Worm (Caenorhabditis elegans) whole organism, young adult: ENCODE measurements around the gene mrps-7.

Experiments
- B0035.1 ChIP-seq: sonication (generic microtip); optimal IDR thresholded peaks from 2 replicates; lab custom pipeline; 2016; ENCODE audit warnings: missing genetic modification characterization, mild to moderate bottlenecking, missing compliant biosample characterization, missing genotype, missing genetic modification reagents
- F10E7.11 ChIP-seq: sonication (generic microtip); optimal IDR thresholded peaks from 2 replicates; lab custom pipeline; 2017; ENCODE audit warnings: mild to moderate bottlenecking, missing genetic modification characterization, moderate library complexity, missing compliant biosample characterization
- F33H1.4 ChIP-seq: fragments of 200-800 bp; sonication (Bioruptor generic); IDR thresholded peaks from 2 replicates; pipeline ENCODE4 v1.3.6; 2022; ENCODE audit warnings: missing genetic modification reagents, missing genetic modification characterization, missing compliant biosample characterization
- akir-1 ChIP-seq: fragments of 200-800 bp; sonication (Bioruptor generic); optimal IDR thresholded peaks from 2 replicates; lab custom pipeline; 2018; ENCODE audit warnings: mild to moderate bottlenecking, missing genetic modification characterization, moderate library complexity, missing compliant biosample characterization
- ama-1 ChIP-seq, 3 experiments: fragments of 150-350 bp in 1 of 3; sonication (generic microtip) in 2 of 3; optimal IDR thresholded peaks; 2 replicates each; lab custom pipeline; 2014 to 2018; ENCODE audit warnings: missing biosample characterization in 2 of 3, missing genetic modification characterization in 2 of 3, missing genetic modification reagents in 2 of 3
- aptf-2 ChIP-seq: fragments of 200-800 bp; sonication (Bioruptor generic); conservative IDR thresholded peaks from 2 replicates; pipeline ENCODE4 v1.3.6; 2022; ENCODE audit warnings: missing genetic modification reagents, missing genetic modification characterization, missing compliant biosample characterization
- athp-1 ChIP-seq: sonication (generic microtip); optimal IDR thresholded peaks from 2 replicates; lab custom pipeline; 2017; ENCODE audit warnings: mild to moderate bottlenecking, missing genetic modification characterization, missing compliant biosample characterization
- attf-5 ChIP-seq: fragments of 200-800 bp; sonication (Bioruptor generic); optimal IDR thresholded peaks from 2 replicates; lab custom pipeline; 2018; ENCODE audit warnings: mild to moderate bottlenecking, missing genetic modification characterization, missing compliant biosample characterization
- attf-6 ChIP-seq: fragments of 200-800 bp; sonication (Bioruptor generic); IDR thresholded peaks from 2 replicates; pipeline ENCODE4 v1.3.6; 2022; ENCODE audit warnings: missing genetic modification reagents, missing genetic modification characterization, missing compliant biosample characterization
- ccch-3 ChIP-seq: fragments of 200-800 bp; sonication (Bioruptor generic); optimal IDR thresholded peaks from 2 replicates; lab custom pipeline; 2018; ENCODE audit warnings: mild to moderate bottlenecking, missing genetic modification characterization, missing compliant biosample characterization
- cebp-1 ChIP-seq, 2 experiments: fragments of 200-800 bp in 1 of 2; sonication (Bioruptor generic) in 1 of 2; sonication (generic microtip) in 1 of 2; IDR thresholded peaks in 1 of 2; optimal IDR thresholded peaks in 1 of 2; 2 replicates each; pipeline versions ENCODE4 v1.3.6 to Lab custom; 2017 to 2022; ENCODE audit warnings: missing compliant biosample characterization in 2 of 2, missing genetic modification characterization in 2 of 2, mild to moderate bottlenecking in 1 of 2, missing genetic modification reagents in 1 of 2, moderate library complexity in 1 of 2
- ceh-40 ChIP-seq: fragments of 200-800 bp; sonication (Bioruptor generic); IDR thresholded peaks from 2 replicates; pipeline ENCODE4 v1.3.6; 2022; ENCODE audit warnings: missing genetic modification characterization, missing compliant biosample characterization
- dox-1 ChIP-seq: fragments of 200-800 bp; sonication (Bioruptor generic); IDR thresholded peaks from 2 replicates; pipeline ENCODE4 v1.3.6; 2022; ENCODE audit warnings: missing genetic modification reagents, missing genetic modification characterization, missing compliant biosample characterization
- egrh-3 ChIP-seq: fragments of 200-800 bp; sonication (Bioruptor generic); IDR thresholded peaks from 2 replicates; pipeline ENCODE4 v1.3.6; 2022; ENCODE audit warnings: missing genetic modification reagents, missing genetic modification characterization, missing compliant biosample characterization
- ekl-4 ChIP-seq: fragments of 200-800 bp; sonication (Bioruptor generic); IDR thresholded peaks from 2 replicates; pipeline ENCODE4 v1.3.6; 2022; ENCODE audit warnings: missing genetic modification reagents, missing genetic modification characterization, missing compliant biosample characterization
- hmg-1.2 ChIP-seq: fragments of 200-800 bp; sonication (Bioruptor generic); IDR thresholded peaks from 2 replicates; pipeline ENCODE4 v1.3.6; 2022; ENCODE audit warnings: missing genetic modification reagents, missing genetic modification characterization, missing compliant biosample characterization
- let-607 ChIP-seq, 2 experiments: fragments of 200-800 bp in 1 of 2; sonication (Bioruptor generic) in 1 of 2; sonication (generic microtip) in 1 of 2; optimal IDR thresholded peaks; 2 replicates each; lab custom pipeline; 2016 to 2018; ENCODE audit warnings: mild to moderate bottlenecking in 2 of 2, missing compliant biosample characterization in 2 of 2, missing genetic modification characterization in 2 of 2, moderate library complexity in 2 of 2, missing genotype in 1 of 2
- lin-26 ChIP-seq: fragments of 200-800 bp; sonication (Bioruptor generic); IDR thresholded peaks from 2 replicates; pipeline ENCODE4 v1.3.6; 2022; ENCODE audit warnings: missing genetic modification reagents, missing genetic modification characterization, missing compliant biosample characterization
- lin-40 ChIP-seq: sonication (generic microtip); optimal IDR thresholded peaks from 2 replicates; lab custom pipeline; 2016; ENCODE audit warnings: missing genetic modification characterization, mild to moderate bottlenecking, missing compliant biosample characterization, missing genotype, missing genetic modification reagents
- mcd-1 ChIP-seq: fragments of 200-800 bp; sonication (Bioruptor generic); IDR thresholded peaks from 2 replicates; pipeline ENCODE4 v1.3.6; 2022; ENCODE audit warnings: missing genetic modification reagents, missing genetic modification characterization, missing compliant biosample characterization
- mel-28 ChIP-seq: sonication (generic microtip); optimal IDR thresholded peaks from 2 replicates; lab custom pipeline; 2016; ENCODE audit warnings: borderline replicate concordance, mild to moderate bottlenecking, missing genetic modification characterization, missing compliant biosample characterization
- nfya-1 ChIP-seq: sonication (generic microtip); optimal IDR thresholded peaks from 2 replicates; lab custom pipeline; 2017; ENCODE audit warnings: antibody characterized with exemption, missing compliant biosample characterization, missing genetic modification characterization, borderline replicate concordance; ENCODE audit not compliant: insufficient read depth
- nfyb-1 ChIP-seq: fragments of 200-800 bp; sonication (Bioruptor generic); IDR thresholded peaks from 2 replicates; pipeline ENCODE4 v1.3.6; 2022; ENCODE audit warnings: missing genetic modification reagents, missing genetic modification characterization, missing compliant biosample characterization
- nhr-179 ChIP-seq: sonication (generic microtip); optimal IDR thresholded peaks from 2 replicates; lab custom pipeline; 2016; ENCODE audit warnings: mild to moderate bottlenecking, missing genetic modification characterization, missing compliant biosample characterization
- nhr-27 ChIP-seq: fragments of 200-800 bp; sonication (Bioruptor generic); optimal IDR thresholded peaks from 2 replicates; lab custom pipeline; 2018; ENCODE audit warnings: mild to moderate bottlenecking, missing genetic modification characterization, moderate library complexity, missing compliant biosample characterization
- nhr-80 ChIP-seq: sonication (generic microtip); optimal IDR thresholded peaks from 2 replicates; lab custom pipeline; 2016; ENCODE audit warnings: missing genetic modification characterization, missing compliant biosample characterization
- pbrm-1 ChIP-seq: fragments of 200-800 bp; sonication (Bioruptor generic); IDR thresholded peaks from 2 replicates; pipeline ENCODE4 v1.3.6; 2022; ENCODE audit warnings: missing genetic modification reagents, missing genetic modification characterization, missing compliant biosample characterization
- repo-1 ChIP-seq: sonication (generic microtip); optimal IDR thresholded peaks from 2 replicates; lab custom pipeline; 2017; ENCODE audit warnings: mild to moderate bottlenecking, missing genetic modification characterization, missing compliant biosample characterization
- snpc-4 ChIP-seq, 5 experiments: fragments of 150-350 bp in 1 of 5; sonication (generic microtip) in 4 of 5; optimal IDR thresholded peaks; 2 replicates each; lab custom pipeline; 2014 to 2018; ENCODE audit warnings: missing genetic modification characterization in 5 of 5, missing biosample characterization in 3 of 5, antibody characterized with exemption in 2 of 5, mild to moderate bottlenecking in 2 of 5, missing compliant biosample characterization in 2 of 5, missing genotype in 2 of 5, moderate library complexity in 2 of 5, missing genetic modification reagents in 1 of 5
- tbp1 ChIP-seq: fragments of 200-800 bp; sonication (Bioruptor generic); optimal IDR thresholded peaks from 2 replicates; lab custom pipeline; 2018; ENCODE audit warnings: mild to moderate bottlenecking, missing genetic modification characterization, missing compliant biosample characterization
- zfh-2 ChIP-seq: fragments of 200-800 bp; sonication (Bioruptor generic); conservative IDR thresholded peaks from 2 replicates; pipeline ENCODE4 v1.3.6; 2022; ENCODE audit warnings: missing genetic modification reagents, missing genetic modification characterization, missing compliant biosample characterization
- ztf-18 ChIP-seq: sonication (generic microtip); optimal IDR thresholded peaks from 2 replicates; lab custom pipeline; 2016; ENCODE audit warnings: missing genotype, mild to moderate bottlenecking, missing genetic modification characterization, missing compliant biosample characterization

mrps-7 gene

DNA sequence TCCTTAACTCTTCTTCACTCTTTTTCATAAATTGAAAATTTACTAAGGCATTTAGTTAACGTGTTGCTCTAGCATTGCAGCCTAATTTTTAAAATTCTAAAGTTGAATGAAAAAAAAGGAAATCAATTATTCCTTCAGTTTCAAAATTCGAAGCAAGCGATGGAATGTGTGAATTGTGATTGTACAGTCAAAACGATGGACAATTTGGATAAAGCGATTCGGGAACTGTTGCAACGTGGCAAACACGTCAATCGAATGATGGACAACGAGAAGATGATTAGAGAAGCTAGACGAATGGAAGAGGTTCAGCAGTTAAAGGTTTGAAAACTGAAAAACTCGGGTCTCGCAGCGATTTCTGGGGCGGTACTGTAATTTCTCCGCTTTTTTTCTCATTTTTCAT lies 31.7 kb upstream of the mrps-7 start, which contains the start of gene Y57G11C.14 (continued):
- TF ChIP-seq attf-6, result peak; percentile 88

DNA sequence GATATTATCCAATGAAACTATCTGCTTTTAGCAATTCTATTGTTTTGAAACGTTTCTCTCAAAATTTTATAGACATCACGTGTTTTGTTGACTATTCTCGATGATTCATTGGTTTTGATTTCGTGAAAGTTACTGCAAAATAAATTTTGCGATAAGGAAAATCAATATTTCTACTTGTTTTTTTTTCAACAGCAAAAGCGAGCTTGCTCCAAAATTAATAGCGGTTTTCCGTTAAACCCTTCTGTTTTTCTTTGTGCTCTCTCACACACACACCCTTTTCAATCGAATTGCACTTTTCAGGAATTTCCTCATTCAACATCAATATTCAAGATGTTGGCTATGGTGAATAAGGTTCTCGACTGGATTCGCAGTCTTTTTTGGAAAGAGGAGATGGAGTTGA lies 30.3 kb upstream of the mrps-7 start, which contains the start of gene arl-8:
TSS of gene arl-8 (plus strand) at position 301 of the 400 bp plus-strand sequence.
- TF ChIP-seq nfyb-1 (GFP tag; lab: Robert Waterston, UW) (no peak), pbrm-1 (GFP tag; lab: Robert Waterston, UW) (no peak), repo-1 (tag; lab: Kevin White, UChicago) (no peak)
- TF ChIP-seq, all 124 proteins: peak for 0

DNA sequence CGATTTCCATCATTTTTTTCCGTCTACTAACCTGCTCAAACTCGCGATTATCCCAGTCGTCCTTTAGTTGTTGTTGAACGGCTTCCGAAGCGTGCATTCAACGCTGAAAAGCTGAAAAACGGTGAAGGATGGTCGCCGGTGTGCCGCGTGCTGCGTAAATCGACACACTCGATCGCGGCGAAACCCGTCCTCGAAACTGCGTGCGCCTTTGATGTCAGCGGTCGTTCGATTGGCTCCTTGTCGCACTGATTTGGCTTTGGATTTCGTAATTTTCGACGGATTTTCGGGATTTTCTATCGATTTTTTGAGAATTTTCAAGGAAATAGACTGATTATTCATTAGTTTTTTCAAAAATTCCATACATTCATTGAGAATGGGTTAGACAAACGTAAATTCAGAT lies 29.8 kb upstream of the mrps-7 start, which contains the start of the genes Y57G11C.1147 and nuo-3:
TSS of gene Y57G11C.1147 (minus strand) at position 161 of the 400 bp plus-strand sequence.
TSS of gene nuo-3 (minus strand) at position 191 of the 400 bp plus-strand sequence.
- no peak for TF ChIP-seq aptf-2 (GFP tag; lab: Robert Waterston, UW)
- 0 out of 2 replicates have a peak, but pooled peaks have one; percentile 14 for TF ChIP-seq mcd-1 (GFP tag; lab: Robert Waterston, UW)
- no peak for TF ChIP-seq snpc-4 (GFP tag; optimal IDR thresholded peaks at IDR 0.05; lab: Kevin White, UChicago)
- peak in 3 of 4 experiments; percentile 33 to 67 (median 46) for TF ChIP-seq snpc-4 (tag; optimal IDR thresholded peaks at IDR 0.05; lab: Kevin White, UChicago)
- no peak for TF ChIP-seq F10E7.11 (tag; lab: Kevin White, UChicago)
- no peak for TF ChIP-seq tbp1
- no peak for TF ChIP-seq ceh-40
- peak; percentile 19 for TF ChIP-seq attf-5 (GFP tag; lab: Kevin White, UChicago)
- TF ChIP-seq zfh-2, result peak; percentile 79
- TF ChIP-seq F33H1.4 (GFP tag; lab: Robert Waterston, UW), result peak; percentile 73
- no peak for TF ChIP-seq athp-1 (tag; lab: Kevin White, UChicago)
- 0 out of 2 replicates have a peak, but pooled peaks have one; percentile 10 for TF ChIP-seq cebp-1 (GFP tag; IDR thresholded peaks at IDR 0.05; lab: Robert Waterston, UW)
- TF ChIP-seq cebp-1 (tag; optimal IDR thresholded peaks at IDR 0.05; lab: Kevin White, UChicago), result peak; percentile 65
- TF ChIP-seq nhr-80 (tag; lab: Kevin White, UChicago), result no peak
- no peak for TF ChIP-seq lin-26 (GFP tag; lab: Robert Waterston, UW)
- peak; percentile 8 for TF ChIP-seq ztf-18 (tag; lab: Kevin White, UChicago)
- 0 out of 2 replicates have a peak, but pooled peaks have one; percentile 39 for TF ChIP-seq egrh-3 (GFP tag; lab: Robert Waterston, UW)
- no peak for TF ChIP-seq lin-40 (tag; lab: Kevin White, UChicago)

DNA sequence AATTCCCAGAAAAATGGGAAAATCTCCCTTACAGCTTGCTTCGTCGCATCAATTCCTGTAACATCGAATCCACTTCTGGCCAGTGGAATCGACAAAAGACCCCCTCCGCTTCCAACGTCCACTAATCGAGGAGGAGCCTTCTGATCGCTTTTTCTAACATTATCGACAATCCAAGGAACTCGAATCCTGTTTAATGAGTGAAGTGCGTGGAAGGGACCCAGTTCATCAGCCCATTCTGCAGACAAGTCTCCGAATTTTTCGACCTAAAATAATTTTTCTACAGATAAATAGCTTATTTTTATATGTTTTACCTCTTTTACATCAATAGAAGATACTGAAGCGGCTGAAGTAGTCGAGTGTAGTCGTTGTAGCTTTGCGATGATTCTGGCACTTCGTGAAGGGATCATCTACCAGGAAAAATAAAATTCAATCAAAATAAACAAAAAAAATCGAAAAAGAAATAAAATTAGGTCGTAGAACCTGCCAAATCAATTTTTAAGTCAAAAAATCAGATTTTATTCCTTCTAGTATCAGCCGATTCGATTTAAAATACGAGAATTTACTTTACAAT lies 28.5 kb upstream of the mrps-7 start, which contains the start of gene coq-3:
TSS of gene coq-3 (minus strand) at position 407 of the 571 bp plus-strand sequence.
- peak; percentile 46 for TF ChIP-seq repo-1 (tag; lab: Kevin White, UChicago)
- no peak for TF ChIP-seq akir-1
- TF ChIP-seq ccch-3 (GFP tag; lab: Kevin White, UChicago), result no peak
- TF ChIP-seq dox-1 (GFP tag; lab: Robert Waterston, UW), result 0 out of 2 replicates have a peak, but pooled peaks have one; percentile 15
- 0 out of 2 replicates have a peak, but pooled peaks have one; percentile 6 for TF ChIP-seq F33H1.4 (GFP tag; lab: Robert Waterston, UW)
- TF ChIP-seq attf-6, result peak; percentile 71
- TF ChIP-seq snpc-4 (GFP tag; optimal IDR thresholded peaks at IDR 0.05; lab: Kevin White, UChicago), result no peak
- TF ChIP-seq snpc-4 (tag; optimal IDR thresholded peaks at IDR 0.05; lab: Kevin White, UChicago), result peak in 1 of 4 experiments; percentile 75
- TF ChIP-seq nhr-27 (tag; lab: Kevin White, UChicago), result peak; percentile 47
- TF ChIP-seq ama-1 (optimal IDR thresholded peaks at IDR 0.05; lab: Kevin White, UChicago), result peak; percentile 17
- no peak for TF ChIP-seq ama-1 (GFP tag; optimal IDR thresholded peaks at IDR 0.05; lab: Kevin White, UChicago)
- no peak for TF ChIP-seq pbrm-1 (GFP tag; lab: Robert Waterston, UW)
- TF ChIP-seq ekl-4 (GFP tag; lab: Robert Waterston, UW), result 0 out of 2 replicates have a peak, but pooled peaks have one; percentile 34
- no peak for TF ChIP-seq nhr-179 (tag; lab: Kevin White, UChicago)
- 0 out of 2 replicates have a peak, but pooled peaks have one; percentile 6 for TF ChIP-seq mcd-1 (GFP tag; lab: Robert Waterston, UW)
- peak in 1 of 2 experiments; percentile 9 for TF ChIP-seq let-607 (tag; optimal IDR thresholded peaks at IDR 0.05; lab: Kevin White, UChicago)
- TF ChIP-seq hmg-1.2, result peak; percentile 4; the same call in 1 of the 2 replicates
- no peak for TF ChIP-seq B0035.1 (tag; lab: Kevin White, UChicago)
- no peak for TF ChIP-seq nfya-1 (tag; lab: Kevin White, UChicago)
- TF ChIP-seq mel-28, result no peak
